Fruit fly (Drosophila melanogaster): ENCODE results near the gene CG44085.

Gene CG44085

DNA sequence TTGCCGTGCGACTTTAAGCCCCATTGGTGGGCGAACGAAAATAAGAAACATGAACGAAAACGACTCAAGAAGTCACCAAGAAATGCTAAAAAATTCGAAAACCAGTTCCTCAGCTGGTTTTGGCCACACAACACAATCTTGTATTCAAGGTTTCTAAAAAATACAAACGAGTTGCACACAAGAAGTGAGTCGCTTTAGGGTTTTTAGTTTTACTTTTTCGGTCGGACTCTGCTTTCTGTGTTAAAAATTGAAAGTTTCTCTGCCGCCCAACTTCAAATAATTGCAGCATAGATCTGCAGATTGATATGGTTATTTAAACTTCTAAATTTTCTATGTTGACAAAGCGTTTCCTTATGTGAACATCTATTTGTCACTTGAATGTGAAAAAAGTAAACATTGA, 31.8 kb downstream of the CG44085 start, which contains the start of gene CG16824:
TSS of gene CG16824 (plus strand) at position 384 of the 400 bp plus-strand sequence.
- TF ChIP-seq CG8478 (optimal IDR thresholded peaks at IDR 0.05) (no peak), CTCF (optimal IDR thresholded peaks at IDR 0.05) (no peak)

dm6 chr2L:13295978-13296702, 35.3 kb downstream of the CG44085 start:
- no peak for TF ChIP-seq CG8478 (optimal IDR thresholded peaks at IDR 0.05)
- TF ChIP-seq CTCF (optimal IDR thresholded peaks at IDR 0.05): peak; percentile 35 to 42

DNA sequence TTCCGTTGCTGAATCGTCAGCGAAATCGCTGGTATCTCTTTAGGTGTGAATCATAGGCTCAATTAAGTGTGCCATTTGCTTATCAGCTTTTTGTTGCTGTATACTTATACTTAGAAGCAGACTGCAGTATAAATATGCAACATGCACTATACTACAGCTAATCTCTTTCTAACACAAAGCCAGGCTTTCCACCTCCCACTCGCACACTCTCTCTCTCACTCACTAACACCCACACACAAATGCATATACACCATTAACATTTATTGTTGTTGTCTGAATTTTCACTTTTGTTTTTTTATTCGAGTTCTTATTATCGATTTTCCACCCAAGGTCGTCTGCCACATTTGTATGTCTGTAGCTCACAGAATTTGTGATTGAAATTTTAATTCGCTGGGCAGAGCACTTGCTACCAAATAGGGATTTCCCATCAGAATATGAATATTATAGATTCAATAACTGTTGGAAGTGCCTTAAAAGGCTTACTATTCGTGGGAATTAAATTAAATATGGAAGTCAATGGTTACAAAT, 36.0 kb downstream of the CG44085 start:
- TF ChIP-seq CG8478 (optimal IDR thresholded peaks at IDR 0.05) (no peak), CTCF (optimal IDR thresholded peaks at IDR 0.05) (no peak)

DNA sequence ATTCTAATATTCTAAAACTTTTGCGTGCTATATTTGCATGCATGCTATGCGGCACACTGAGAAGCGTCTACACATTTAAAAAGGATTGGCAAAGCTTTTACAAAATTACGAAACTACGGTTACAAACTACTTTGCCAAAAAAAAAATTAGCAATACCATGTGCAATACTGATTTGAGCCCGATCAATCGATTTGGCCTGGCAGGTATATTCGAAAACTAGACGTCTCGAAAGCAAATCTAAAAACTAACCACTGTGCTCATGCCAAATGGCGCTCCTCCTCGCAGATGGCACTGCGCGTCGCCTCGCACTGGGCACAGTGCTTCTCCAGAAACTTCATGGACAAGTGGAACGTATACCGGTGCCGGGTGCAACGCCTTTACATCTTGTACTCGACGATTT, 43.7 kb downstream of the CG44085 start, which contains the start of gene CG16825:
TSS of gene CG16825 (plus strand) at position 301 of the 400 bp plus-strand sequence.
- TF ChIP-seq CTCF (optimal IDR thresholded peaks at IDR 0.05): no peak
- TF ChIP-seq CG8478 (optimal IDR thresholded peaks at IDR 0.05): no peak

DNA sequence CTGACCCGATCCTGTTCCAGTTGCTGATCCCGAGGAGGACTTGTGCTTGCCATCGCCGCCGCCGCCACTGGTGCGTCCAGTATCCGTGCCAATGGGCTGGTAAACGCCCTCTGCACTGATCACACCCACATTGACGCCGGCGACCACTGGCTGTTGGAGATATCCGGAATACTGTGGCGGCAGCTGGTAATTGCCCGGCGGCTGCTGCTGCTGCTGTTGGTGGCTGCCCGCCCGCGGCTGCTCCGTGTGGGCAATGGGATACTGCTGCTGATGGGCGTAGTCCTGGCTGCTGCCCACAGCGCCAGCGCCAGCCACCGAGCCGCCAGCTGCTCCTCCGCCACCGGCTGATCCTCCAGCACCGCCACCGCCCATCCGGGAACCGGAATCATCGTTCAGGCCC, 44.2 kb downstream of the CG44085 start:
- TF ChIP-seq CG8478 (optimal IDR thresholded peaks at IDR 0.05) (no peak), CTCF (optimal IDR thresholded peaks at IDR 0.05) (no peak)

DNA sequence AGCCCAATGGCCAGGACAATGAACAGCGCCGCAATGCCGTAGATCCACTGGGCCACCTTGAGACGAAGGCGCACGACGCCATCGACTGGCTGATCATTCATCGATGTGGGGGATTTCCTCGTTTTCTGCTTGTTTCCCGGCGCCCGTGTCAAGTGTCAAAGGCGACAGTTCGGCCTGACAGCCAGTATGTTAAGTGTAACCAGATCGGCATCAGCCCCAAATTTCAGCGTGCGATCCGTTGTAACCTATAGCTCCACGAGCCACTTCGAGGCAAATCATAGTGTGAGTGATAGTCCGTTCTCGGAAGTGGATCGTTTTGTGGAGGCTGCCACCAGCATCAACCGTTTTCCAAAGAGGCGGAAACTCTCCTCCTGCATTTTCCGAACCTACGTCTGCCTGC, 45.8 kb downstream of the CG44085 start, which contains the start of gene CG43779:
TSS of gene CG43779 (minus strand) at position 101 of the 400 bp plus-strand sequence.
- TF ChIP-seq CG8478 (optimal IDR thresholded peaks at IDR 0.05): no peak
- TF ChIP-seq CTCF (optimal IDR thresholded peaks at IDR 0.05): no peak

DNA sequence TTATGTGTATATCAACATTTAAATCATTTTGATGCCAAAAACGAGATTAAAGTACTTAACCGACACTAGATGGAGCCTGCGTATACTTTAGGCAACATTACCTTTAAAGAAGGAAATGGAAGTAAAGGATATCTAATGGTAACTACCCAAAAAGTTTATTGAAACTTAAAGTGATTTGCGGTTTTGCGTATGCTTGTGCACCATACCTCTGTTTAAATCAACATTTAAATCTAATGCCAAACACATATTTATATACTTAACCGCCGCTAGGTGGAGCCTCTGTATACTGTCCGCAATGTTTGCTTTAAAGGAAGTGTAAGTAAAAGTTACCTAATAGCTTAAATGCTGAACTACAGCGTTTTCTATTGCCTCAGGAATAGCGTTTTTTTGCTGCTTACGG, 65.0 kb downstream of the CG44085 start:
- TF ChIP-seq CTCF (optimal IDR thresholded peaks at IDR 0.05) (peak; percentile 61 to 71), CG8478 (optimal IDR thresholded peaks at IDR 0.05) (no peak)

DNA sequence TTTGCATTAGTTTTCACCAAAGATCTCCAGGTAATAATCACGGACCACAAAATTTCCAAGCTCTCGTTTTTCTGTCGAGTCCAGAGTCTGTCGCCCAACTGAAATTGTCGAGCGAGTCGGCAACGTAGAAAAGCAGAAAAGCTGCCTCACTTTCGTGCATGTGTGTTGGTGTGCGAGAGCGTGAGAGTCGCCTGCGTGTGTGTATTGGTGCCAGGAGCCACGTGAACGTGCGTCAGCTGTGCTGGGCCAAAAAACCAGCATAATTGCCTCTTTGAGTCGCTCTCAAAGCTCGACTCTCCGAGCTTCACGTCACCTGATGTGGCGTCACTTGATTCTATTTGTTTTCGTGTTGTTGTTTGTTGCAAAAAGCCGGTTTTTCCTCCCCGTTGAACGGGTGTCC, 70.2 kb downstream of the CG44085 start, which contains the start of gene hbt:
TSS of gene hbt (minus strand) at position 101 of the 400 bp plus-strand sequence.
- TF ChIP-seq CG8478 (optimal IDR thresholded peaks at IDR 0.05) (no peak), CTCF (optimal IDR thresholded peaks at IDR 0.05) (no peak)

DNA sequence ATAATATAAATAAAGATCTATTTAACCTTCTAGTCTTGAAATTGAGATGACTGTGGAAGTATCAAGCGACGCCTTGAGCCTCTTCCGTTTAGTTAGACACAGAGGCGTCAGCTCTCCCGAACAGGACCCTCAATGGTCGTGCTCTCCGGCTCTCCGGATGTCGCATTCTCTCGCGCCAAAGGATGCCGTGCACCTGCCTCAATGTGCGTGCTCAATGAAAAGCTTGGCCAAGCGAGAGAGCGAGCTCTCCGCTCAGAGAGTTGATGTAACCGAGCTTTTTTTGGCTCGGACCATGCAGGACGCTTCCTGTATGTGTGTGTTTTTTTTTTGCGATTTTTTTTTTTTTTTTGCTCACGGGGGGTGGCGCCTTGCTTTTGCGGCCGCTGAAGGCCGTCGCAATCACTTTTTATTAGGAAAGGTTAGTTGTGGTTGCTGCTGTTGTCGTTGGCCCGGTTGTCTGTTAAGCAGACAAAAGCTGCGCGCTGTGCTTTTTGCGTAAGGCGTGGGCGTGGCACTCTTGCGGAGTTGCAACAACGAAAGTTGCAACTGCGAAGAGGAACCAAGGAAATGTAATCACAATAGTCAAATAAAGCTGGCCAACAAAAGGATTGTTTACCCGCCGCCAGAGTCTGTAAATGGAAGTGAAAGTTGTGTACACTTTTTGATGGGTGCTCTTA, 71.2 kb downstream of the CG44085 start:
- TF ChIP-seq CTCF (optimal IDR thresholded peaks at IDR 0.05) (no peak), CG8478 (optimal IDR thresholded peaks at IDR 0.05) (no peak)

DNA sequence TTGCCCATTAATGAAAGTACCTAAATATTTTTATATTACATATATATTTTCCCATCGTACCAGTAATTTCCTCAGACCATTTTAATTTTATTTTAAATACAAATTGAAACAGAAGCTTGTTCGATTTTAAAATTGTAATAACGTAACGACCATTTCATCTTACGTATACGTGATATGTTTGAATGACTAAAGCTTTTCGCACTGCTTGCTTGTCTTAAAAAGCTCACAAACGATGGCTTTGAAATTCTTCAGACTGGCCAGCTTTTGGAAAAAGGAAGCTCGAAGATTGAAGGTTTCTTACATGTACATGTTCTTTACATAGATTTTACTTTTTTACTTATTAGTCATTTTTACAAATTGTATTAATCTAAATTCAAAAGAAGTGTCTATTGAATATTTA, 71.9 kb downstream of the CG44085 start:
- no peak for TF ChIP-seq CG8478 (optimal IDR thresholded peaks at IDR 0.05)
- no peak for TF ChIP-seq CTCF (optimal IDR thresholded peaks at IDR 0.05)
